Worm (Caenorhabditis elegans) whole organism, young adult: ENCODE measurements around the gene clec-178.
A peak's percentile ranks its signal among the peaks of the same experiment; 100 is the strongest.

Experiments used
- B0019.2 ChIP-seq: fragments of 200-800 bp; sonication (Bioruptor generic); conservative IDR thresholded peaks from 2 replicates; pipeline ENCODE4 v1.3.6; 2022; ENCODE audit warnings: missing genetic modification reagents, missing genetic modification characterization, missing compliant biosample characterization
- B0035.1 ChIP-seq: sonication (generic microtip); optimal IDR thresholded peaks from 2 replicates; lab custom pipeline; 2016; ENCODE audit warnings: missing genetic modification characterization, mild to moderate bottlenecking, missing compliant biosample characterization, missing genotype, missing genetic modification reagents
- B0261.1 ChIP-seq: sonication (generic microtip); optimal IDR thresholded peaks from 2 replicates; lab custom pipeline; 2016; ENCODE audit warnings: mild to moderate bottlenecking, missing genetic modification characterization, moderate library complexity, missing compliant biosample characterization
- B0336.3 ChIP-seq: fragments of 200-800 bp; sonication (Bioruptor generic); IDR thresholded peaks from 2 replicates; pipeline ENCODE4 v1.3.6; 2022; ENCODE audit warnings: missing genetic modification characterization, missing compliant biosample characterization
- D2030.7 ChIP-seq: fragments of 200-800 bp; sonication (Bioruptor generic); IDR thresholded peaks from 2 replicates; pipeline ENCODE4 v1.3.6; 2022; ENCODE audit warnings: missing genetic modification reagents, missing genetic modification characterization, missing compliant biosample characterization
- F39B2.1 ChIP-seq: fragments of 200-800 bp; sonication (Bioruptor generic); IDR thresholded peaks from 2 replicates; pipeline ENCODE4 v1.3.6; 2022; ENCODE audit warnings: missing genetic modification reagents, missing genetic modification characterization, missing compliant biosample characterization
- T26A5.8 ChIP-seq: sonication (generic microtip); optimal IDR thresholded peaks from 2 replicates; lab custom pipeline; 2016; ENCODE audit warnings: missing genetic modification characterization, missing compliant biosample characterization
- Y53G8AR.9 ChIP-seq: fragments of 200-800 bp; sonication (Bioruptor generic); conservative IDR thresholded peaks from 2 replicates; pipeline ENCODE4 v1.3.6; 2022; ENCODE audit warnings: missing genetic modification reagents, missing genetic modification characterization, missing compliant biosample characterization
- Y67H2A.10 ChIP-seq: fragments of 200-800 bp; sonication (Bioruptor generic); conservative IDR thresholded peaks from 2 replicates; pipeline ENCODE4 v1.3.6; 2022; ENCODE audit warnings: missing genetic modification reagents, missing genetic modification characterization, missing compliant biosample characterization
- ama-1 ChIP-seq, 3 experiments: fragments of 150-350 bp in 1 of 3; sonication (generic microtip) in 2 of 3; optimal IDR thresholded peaks; 2 replicates each; lab custom pipeline; 2014 to 2018; ENCODE audit warnings: missing biosample characterization in 2 of 3, missing genetic modification characterization in 2 of 3, missing genetic modification reagents in 2 of 3
- atf-7 ChIP-seq: sonication (generic microtip); optimal IDR thresholded peaks from 2 replicates; lab custom pipeline; 2017; ENCODE audit warnings: mild to moderate bottlenecking, missing genetic modification characterization, missing compliant biosample characterization
- athp-1 ChIP-seq: sonication (generic microtip); optimal IDR thresholded peaks from 2 replicates; lab custom pipeline; 2017; ENCODE audit warnings: mild to moderate bottlenecking, missing genetic modification characterization, missing compliant biosample characterization
- attf-3 ChIP-seq: fragments of 200-800 bp; sonication (Bioruptor generic); conservative IDR thresholded peaks from 2 replicates; pipeline ENCODE4 v1.3.6; 2022; ENCODE audit warnings: missing genetic modification reagents, missing genetic modification characterization, missing compliant biosample characterization
- attf-5 ChIP-seq: fragments of 200-800 bp; sonication (Bioruptor generic); optimal IDR thresholded peaks from 2 replicates; lab custom pipeline; 2018; ENCODE audit warnings: mild to moderate bottlenecking, missing genetic modification characterization, missing compliant biosample characterization
- bed-2 ChIP-seq: fragments of 200-800 bp; sonication (Bioruptor generic); IDR thresholded peaks from 2 replicates; pipeline ENCODE4 v1.3.6; 2022; ENCODE audit warnings: missing genetic modification reagents, missing genetic modification characterization, missing compliant biosample characterization
- cebp-1 ChIP-seq, 2 experiments: fragments of 200-800 bp in 1 of 2; sonication (Bioruptor generic) in 1 of 2; sonication (generic microtip) in 1 of 2; IDR thresholded peaks in 1 of 2; optimal IDR thresholded peaks in 1 of 2; 2 replicates each; pipeline versions ENCODE4 v1.3.6 to Lab custom; 2017 to 2022; ENCODE audit warnings: missing compliant biosample characterization in 2 of 2, missing genetic modification characterization in 2 of 2, mild to moderate bottlenecking in 1 of 2, missing genetic modification reagents in 1 of 2, moderate library complexity in 1 of 2
- ceh-27 ChIP-seq: fragments of 200-800 bp; sonication (Bioruptor generic); optimal IDR thresholded peaks from 2 replicates; lab custom pipeline; 2018; ENCODE audit warnings: mild to moderate bottlenecking, missing genetic modification characterization, moderate library complexity, missing compliant biosample characterization
- ceh-58 ChIP-seq: fragments of 200-800 bp; sonication (Bioruptor generic); IDR thresholded peaks from 2 replicates; pipeline ENCODE4 v1.3.6; 2022; ENCODE audit warnings: missing genetic modification characterization, missing compliant biosample characterization
- ceh-79 ChIP-seq: sonication (generic microtip); optimal IDR thresholded peaks from 2 replicates; lab custom pipeline; 2017; ENCODE audit warnings: mild to moderate bottlenecking, missing genetic modification characterization, missing compliant biosample characterization
- dox-1 ChIP-seq: fragments of 200-800 bp; sonication (Bioruptor generic); IDR thresholded peaks from 2 replicates; pipeline ENCODE4 v1.3.6; 2022; ENCODE audit warnings: missing genetic modification reagents, missing genetic modification characterization, missing compliant biosample characterization
- egrh-3 ChIP-seq: fragments of 200-800 bp; sonication (Bioruptor generic); IDR thresholded peaks from 2 replicates; pipeline ENCODE4 v1.3.6; 2022; ENCODE audit warnings: missing genetic modification reagents, missing genetic modification characterization, missing compliant biosample characterization
- ekl-4 ChIP-seq: fragments of 200-800 bp; sonication (Bioruptor generic); IDR thresholded peaks from 2 replicates; pipeline ENCODE4 v1.3.6; 2022; ENCODE audit warnings: missing genetic modification reagents, missing genetic modification characterization, missing compliant biosample characterization
- gei-17 ChIP-seq: fragments of 200-800 bp; sonication (Bioruptor generic); optimal IDR thresholded peaks from 2 replicates; lab custom pipeline; 2018; ENCODE audit warnings: mild to moderate bottlenecking, missing genetic modification characterization, missing compliant biosample characterization
- him-1 ChIP-seq: sonication (generic microtip); optimal IDR thresholded peaks from 2 replicates; lab custom pipeline; 2016; ENCODE audit warnings: missing genotype, missing genetic modification reagents, missing genetic modification characterization, missing compliant biosample characterization
- hmg-1.2 ChIP-seq: fragments of 200-800 bp; sonication (Bioruptor generic); IDR thresholded peaks from 2 replicates; pipeline ENCODE4 v1.3.6; 2022; ENCODE audit warnings: missing genetic modification reagents, missing genetic modification characterization, missing compliant biosample characterization
- let-526 ChIP-seq: fragments of 200-800 bp; sonication (Bioruptor generic); IDR thresholded peaks from 2 replicates; pipeline ENCODE4 v1.3.6; 2022; ENCODE audit warnings: missing genetic modification reagents, missing genetic modification characterization, missing compliant biosample characterization
- lin-26 ChIP-seq: fragments of 200-800 bp; sonication (Bioruptor generic); IDR thresholded peaks from 2 replicates; pipeline ENCODE4 v1.3.6; 2022; ENCODE audit warnings: missing genetic modification reagents, missing genetic modification characterization, missing compliant biosample characterization
- lin-54 ChIP-seq: fragments of 200-800 bp; sonication (Bioruptor generic); optimal IDR thresholded peaks from 2 replicates; lab custom pipeline; 2018; ENCODE audit warnings: mild to moderate bottlenecking, missing genetic modification characterization, missing compliant biosample characterization
- lir-1 ChIP-seq: fragments of 200-800 bp; sonication (Bioruptor generic); conservative IDR thresholded peaks from 2 replicates; pipeline ENCODE4 v1.3.6; 2022; ENCODE audit warnings: missing genetic modification reagents, missing genetic modification characterization, missing compliant biosample characterization
- madf-10 ChIP-seq: sonication (generic microtip); optimal IDR thresholded peaks from 2 replicates; lab custom pipeline; 2016; ENCODE audit warnings: mild to moderate bottlenecking, missing genetic modification characterization, missing compliant biosample characterization
- mcd-1 ChIP-seq: fragments of 200-800 bp; sonication (Bioruptor generic); IDR thresholded peaks from 2 replicates; pipeline ENCODE4 v1.3.6; 2022; ENCODE audit warnings: missing genetic modification reagents, missing genetic modification characterization, missing compliant biosample characterization
- mes-4 ChIP-seq: sonication (generic microtip); optimal IDR thresholded peaks from 2 replicates; lab custom pipeline; 2016; ENCODE audit warnings: missing genotype, missing genetic modification characterization, missing compliant biosample characterization
- nfya-1 ChIP-seq: sonication (generic microtip); optimal IDR thresholded peaks from 2 replicates; lab custom pipeline; 2017; ENCODE audit warnings: antibody characterized with exemption, missing compliant biosample characterization, missing genetic modification characterization, borderline replicate concordance; ENCODE audit not compliant: insufficient read depth
- nfyb-1 ChIP-seq: fragments of 200-800 bp; sonication (Bioruptor generic); IDR thresholded peaks from 2 replicates; pipeline ENCODE4 v1.3.6; 2022; ENCODE audit warnings: missing genetic modification reagents, missing genetic modification characterization, missing compliant biosample characterization
- nhr-27 ChIP-seq: fragments of 200-800 bp; sonication (Bioruptor generic); optimal IDR thresholded peaks from 2 replicates; lab custom pipeline; 2018; ENCODE audit warnings: mild to moderate bottlenecking, missing genetic modification characterization, moderate library complexity, missing compliant biosample characterization
- nhr-80 ChIP-seq: sonication (generic microtip); optimal IDR thresholded peaks from 2 replicates; lab custom pipeline; 2016; ENCODE audit warnings: missing genetic modification characterization, missing compliant biosample characterization
- pbrm-1 ChIP-seq: fragments of 200-800 bp; sonication (Bioruptor generic); IDR thresholded peaks from 2 replicates; pipeline ENCODE4 v1.3.6; 2022; ENCODE audit warnings: missing genetic modification reagents, missing genetic modification characterization, missing compliant biosample characterization
- pha-4 ChIP-seq: fragments of 150-350 bp; sonication (generic microtip); optimal IDR thresholded peaks from 2 replicates; lab custom pipeline; 2014; ENCODE audit warnings: missing biosample characterization, missing genetic modification reagents, missing genetic modification characterization
- sdz-38 ChIP-seq: sonication (generic microtip); optimal IDR thresholded peaks from 2 replicates; lab custom pipeline; 2016; ENCODE audit warnings: missing genotype, missing genetic modification characterization, missing compliant biosample characterization
- sea-2 ChIP-seq: fragments of 200-800 bp; sonication (Bioruptor generic); IDR thresholded peaks from 2 replicates; pipeline ENCODE4 v1.3.6; 2022; ENCODE audit warnings: missing genetic modification characterization, missing compliant biosample characterization
- snpc-4 ChIP-seq, 5 experiments: fragments of 150-350 bp in 1 of 5; sonication (generic microtip) in 4 of 5; optimal IDR thresholded peaks; 2 replicates each; lab custom pipeline; 2014 to 2018; ENCODE audit warnings: missing genetic modification characterization in 5 of 5, missing biosample characterization in 3 of 5, antibody characterized with exemption in 2 of 5, mild to moderate bottlenecking in 2 of 5, missing compliant biosample characterization in 2 of 5, missing genotype in 2 of 5, moderate library complexity in 2 of 5, missing genetic modification reagents in 1 of 5
- somi-1 ChIP-seq: fragments of 200-800 bp; sonication (Bioruptor generic); optimal IDR thresholded peaks from 2 replicates; lab custom pipeline; 2018; ENCODE audit warnings: mild to moderate bottlenecking, missing genetic modification characterization, missing compliant biosample characterization
- tbp1 ChIP-seq: fragments of 200-800 bp; sonication (Bioruptor generic); optimal IDR thresholded peaks from 2 replicates; lab custom pipeline; 2018; ENCODE audit warnings: mild to moderate bottlenecking, missing genetic modification characterization, missing compliant biosample characterization
- tlf-1 ChIP-seq: fragments of 200-800 bp; sonication (Bioruptor generic); optimal IDR thresholded peaks from 2 replicates; lab custom pipeline; 2018; ENCODE audit warnings: mild to moderate bottlenecking, missing genetic modification characterization, missing compliant biosample characterization
- zfh-2 ChIP-seq: fragments of 200-800 bp; sonication (Bioruptor generic); conservative IDR thresholded peaks from 2 replicates; pipeline ENCODE4 v1.3.6; 2022; ENCODE audit warnings: missing genetic modification reagents, missing genetic modification characterization, missing compliant biosample characterization
- ztf-18 ChIP-seq: sonication (generic microtip); optimal IDR thresholded peaks from 2 replicates; lab custom pipeline; 2016; ENCODE audit warnings: missing genotype, mild to moderate bottlenecking, missing genetic modification characterization, missing compliant biosample characterization
- ztf-22 ChIP-seq: fragments of 200-800 bp; sonication (Bioruptor generic); optimal IDR thresholded peaks from 2 replicates; lab custom pipeline; 2018; ENCODE audit warnings: mild to moderate bottlenecking, missing genetic modification characterization, moderate library complexity, missing compliant biosample characterization

clec-178 gene

DNA sequence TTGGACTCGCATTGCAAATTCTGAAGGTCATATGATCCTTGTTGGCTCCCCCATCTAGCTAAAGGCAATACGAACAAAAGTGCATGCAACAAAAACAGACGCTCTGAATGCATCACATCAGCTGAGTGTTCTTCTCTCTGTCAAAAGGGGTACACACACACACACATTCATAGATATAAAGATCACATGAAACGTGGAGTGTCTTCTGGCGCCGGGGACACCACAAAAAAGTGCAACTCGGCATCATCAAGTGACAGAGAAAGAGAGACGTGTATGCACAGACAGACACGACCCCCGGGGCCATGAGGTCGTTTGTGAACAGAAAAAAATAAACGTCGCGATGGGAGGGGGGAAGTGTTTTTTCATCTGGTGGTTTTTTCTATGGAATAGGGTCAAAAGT lies 46.4 kb upstream of the clec-178 start:
- TF ChIP-seq ekl-4 (GFP tag; lab: Robert Waterston, UW): 0 out of 2 replicates have a peak, but pooled peaks have one; percentile 17
- TF ChIP-seq tbp1 (GFP tag; lab: Kevin White, UChicago): peak; percentile 25
- 0 out of 2 replicates have a peak, but pooled peaks have one; percentile 45 for TF ChIP-seq cebp-1 (GFP tag; IDR thresholded peaks at IDR 0.05; lab: Robert Waterston, UW)
- peak; percentile 83 for TF ChIP-seq cebp-1 (tag; optimal IDR thresholded peaks at IDR 0.05; lab: Kevin White, UChicago)
- no peak for TF ChIP-seq Y53G8AR.9 (GFP tag; lab: Robert Waterston, UW)
- no peak for TF ChIP-seq Y67H2A.10 (GFP tag; lab: Robert Waterston, UW)
- TF ChIP-seq nhr-80 (tag; lab: Kevin White, UChicago): peak; percentile 6
- TF ChIP-seq attf-5: peak; percentile 76
- TF ChIP-seq B0336.3 (GFP tag; lab: Robert Waterston, UW): 0 out of 2 replicates have a peak, but pooled peaks have one; percentile 45
- no peak for TF ChIP-seq snpc-4 (GFP tag; optimal IDR thresholded peaks at IDR 0.05; lab: Kevin White, UChicago)
- peak in 3 of 4 experiments; percentile 13 to 62 (median 31) for TF ChIP-seq snpc-4 (tag; optimal IDR thresholded peaks at IDR 0.05; lab: Kevin White, UChicago)
- TF ChIP-seq D2030.7 (GFP tag; lab: Robert Waterston, UW): no peak
- TF ChIP-seq F39B2.1: no peak
- no peak for TF ChIP-seq B0261.1
- peak; percentile 18; the same call in 1 of the 2 replicates for TF ChIP-seq mcd-1 (GFP tag; lab: Robert Waterston, UW)
- TF ChIP-seq atf-7: peak; percentile 15
- no peak for TF ChIP-seq T26A5.8 (tag; lab: Kevin White, UChicago)
- peak; percentile 41 for TF ChIP-seq pha-4 (tag; lab: Kevin White, UChicago)
- TF ChIP-seq ztf-22 (GFP tag; lab: Kevin White, UChicago): peak; percentile 46
- TF ChIP-seq sea-2: no peak
- no peak for TF ChIP-seq nfyb-1 (GFP tag; lab: Robert Waterston, UW)
- peak; percentile 72 for TF ChIP-seq dox-1 (GFP tag; lab: Robert Waterston, UW)
- TF ChIP-seq hmg-1.2 (GFP tag; lab: Robert Waterston, UW): peak; percentile 49; the same call in 1 of the 2 replicates
- no peak for TF ChIP-seq nhr-27
- TF ChIP-seq ceh-79 (tag; lab: Kevin White, UChicago): no peak
- TF ChIP-seq somi-1 (GFP tag; lab: Kevin White, UChicago): peak; percentile 92
- no peak for TF ChIP-seq tlf-1
- TF ChIP-seq lir-1 (GFP tag; lab: Robert Waterston, UW): no peak
- TF ChIP-seq let-526 (GFP tag; lab: Robert Waterston, UW): peak; percentile 60; the same call in 1 of the 2 replicates
- TF ChIP-seq B0035.1: no peak
- no peak for TF ChIP-seq bed-2 (GFP tag; lab: Robert Waterston, UW)
- 0 out of 2 replicates have a peak, but pooled peaks have one; percentile 40 for TF ChIP-seq lin-26 (GFP tag; lab: Robert Waterston, UW)
- TF ChIP-seq gei-17: no peak
- peak; percentile 77 for TF ChIP-seq ceh-27
- TF ChIP-seq mes-4: no peak
- TF ChIP-seq zfh-2 (GFP tag; lab: Robert Waterston, UW): peak; percentile 94
- TF ChIP-seq B0019.2 (GFP tag; lab: Robert Waterston, UW): no peak
- no peak for TF ChIP-seq sdz-38 (tag; lab: Kevin White, UChicago)
- 0 out of 2 replicates have a peak, but pooled peaks have one; percentile 41 for TF ChIP-seq pbrm-1 (GFP tag; lab: Robert Waterston, UW)
- 0 out of 2 replicates have a peak, but pooled peaks have one; percentile 7 for TF ChIP-seq egrh-3 (GFP tag; lab: Robert Waterston, UW)
- 0 out of 2 replicates have a peak, but pooled peaks have one; percentile 7 for TF ChIP-seq attf-3
- TF ChIP-seq ceh-58 (GFP tag; lab: Robert Waterston, UW): no peak
- peak; percentile 34 for TF ChIP-seq lin-54
- peak; percentile 43 for TF ChIP-seq madf-10 (tag; lab: Kevin White, UChicago)
- no peak for TF ChIP-seq ama-1 (optimal IDR thresholded peaks at IDR 0.05; lab: Kevin White, UChicago)
- TF ChIP-seq ama-1 (GFP tag; optimal IDR thresholded peaks at IDR 0.05; lab: Kevin White, UChicago): no peak
- TF ChIP-seq athp-1 (tag; lab: Kevin White, UChicago): no peak
- TF ChIP-seq nfya-1: no peak
- no peak for TF ChIP-seq him-1 (tag; lab: Kevin White, UChicago)
- peak; percentile 9 for TF ChIP-seq ztf-18
